Fruit fly (Drosophila melanogaster) whole organism, embryonic: ENCODE data around the gene SIDL.

Experiments used
- Abd-B ChIP-seq: fragments of 200-800 bp; sonication (Bioruptor generic); optimal IDR thresholded peaks from 2 replicates; lab custom pipeline; 2018; ENCODE audit warnings: missing biosample characterization, mild to moderate bottlenecking, missing genetic modification characterization, moderate library complexity
- Asciz ChIP-seq: fragments of 200-800 bp; sonication (Bioruptor generic); optimal IDR thresholded peaks from 2 replicates; lab custom pipeline; 2017; ENCODE audit warnings: missing biosample characterization, mild to moderate bottlenecking, missing genetic modification characterization, missing genetic modification reagents
- Awh ChIP-seq: fragments of 200-800 bp; sonication (Bioruptor generic); IDR thresholded peaks from 2 replicates; pipeline ENCODE4, ENCODE4 v1.3.6; 2022; ENCODE audit warnings: missing biosample characterization, missing genetic modification characterization
- B-H2 ChIP-seq: fragments of 200-800 bp; sonication (Bioruptor generic); optimal IDR thresholded peaks from 2 replicates; lab custom pipeline; 2018; ENCODE audit warnings: missing biosample characterization, mild to moderate bottlenecking, missing genetic modification characterization
- BtbVII ChIP-seq: fragments of 200-800 bp; sonication (Bioruptor generic); optimal IDR thresholded peaks from 3 replicates; lab custom pipeline; 2017; ENCODE audit warnings: missing biosample characterization, mild to moderate bottlenecking, missing genetic modification characterization
- CG10147 ChIP-seq: fragments of 200-800 bp; sonication (Bioruptor generic); optimal IDR thresholded peaks from 2 replicates; lab custom pipeline; 2019; ENCODE audit warnings: missing biosample characterization, mild to moderate bottlenecking, missing genetic modification characterization, moderate library complexity
- CG10565 ChIP-seq: fragments of 200-800 bp; sonication (Bioruptor generic); optimal IDR thresholded peaks from 3 replicates; lab custom pipeline; 2016; ENCODE audit warnings: missing biosample characterization, mild to moderate bottlenecking, missing genetic modification characterization
- CG11085 ChIP-seq: fragments of 200-800 bp; sonication (Bioruptor generic); IDR thresholded peaks from 2 replicates; pipeline ENCODE4 v1.3.6; 2022; ENCODE audit warnings: missing biosample characterization, missing genetic modification characterization
- CG11398 ChIP-seq: fragments of 200-800 bp; sonication (Bioruptor generic); optimal IDR thresholded peaks from 2 replicates; lab custom pipeline; 2016; ENCODE audit warnings: missing biosample characterization, missing genetic modification characterization
- CG11456 ChIP-seq: fragments of 200-800 bp; sonication (Bioruptor generic); IDR thresholded peaks from 3 replicates; pipeline ENCODE4 v1.3.6; 2022; ENCODE audit warnings: missing biosample characterization, missing genetic modification characterization
- CG12236 ChIP-seq: fragments of 200-800 bp; sonication (Bioruptor generic); optimal IDR thresholded peaks from 2 replicates; lab custom pipeline; 2016; ENCODE audit warnings: missing biosample characterization, missing genetic modification characterization
- CG1233 ChIP-seq: fragments of 200-800 bp; sonication (Bioruptor generic); optimal IDR thresholded peaks from 4 replicates; lab custom pipeline; 2018; ENCODE audit warnings: missing biosample characterization, mild to moderate bottlenecking, missing genetic modification characterization
- CG12391 ChIP-seq: fragments of 200-800 bp; sonication (Bioruptor generic); optimal IDR thresholded peaks from 3 replicates; lab custom pipeline; 2018; ENCODE audit warnings: missing biosample characterization, mild to moderate bottlenecking, missing genetic modification characterization, moderate library complexity
- CG15601 ChIP-seq: fragments of 200-800 bp; sonication (Bioruptor generic); optimal IDR thresholded peaks from 3 replicates; lab custom pipeline; 2019; ENCODE audit warnings: missing biosample characterization, mild to moderate bottlenecking, missing genetic modification characterization, moderate library complexity
- CG17186 ChIP-seq: fragments of 200-800 bp; sonication (Bioruptor generic); optimal IDR thresholded peaks from 3 replicates; lab custom pipeline; 2017; ENCODE audit warnings: missing biosample characterization, missing genetic modification reagents, missing genetic modification characterization
- CG2120 ChIP-seq: fragments of 200-800 bp; sonication (Bioruptor generic); optimal IDR thresholded peaks from 3 replicates; lab custom pipeline; 2016; ENCODE audit warnings: missing biosample characterization, missing genetic modification characterization
- CG31441 ChIP-seq: fragments of 200-800 bp; sonication (Bioruptor generic); IDR thresholded peaks from 2 replicates; pipeline ENCODE4 v1.3.6; 2022; ENCODE audit warnings: missing biosample characterization, missing genetic modification characterization
- CG32532 ChIP-seq: fragments of 200-800 bp; sonication (Bioruptor generic); IDR thresholded peaks from 2 replicates; pipeline ENCODE4 v1.3.6; 2022; ENCODE audit warnings: missing biosample characterization, missing genetic modification characterization
- CG32772 ChIP-seq: fragments of 200-800 bp; sonication (Bioruptor generic); IDR thresholded peaks from 2 replicates; pipeline ENCODE4 v1.3.6; 2022; ENCODE audit warnings: missing biosample characterization, missing genetic modification characterization
- CG3838 ChIP-seq: fragments of 200-800 bp; sonication (Bioruptor generic); optimal IDR thresholded peaks from 3 replicates; lab custom pipeline; 2016; ENCODE audit warnings: missing biosample characterization, missing genetic modification characterization
- CG3847 ChIP-seq: fragments of 200-800 bp; sonication (Bioruptor generic); IDR thresholded peaks from 2 replicates; pipeline ENCODE4 v1.3.6; 2022; ENCODE audit warnings: missing biosample characterization, missing genetic modification characterization
- CG4328 ChIP-seq: fragments of 200-800 bp; sonication (Bioruptor generic); optimal IDR thresholded peaks from 3 replicates; lab custom pipeline; 2017; ENCODE audit warnings: missing biosample characterization, missing genetic modification reagents, missing genetic modification characterization
- CG9876 ChIP-seq: fragments of 200-800 bp; sonication (Bioruptor generic); optimal IDR thresholded peaks from 2 replicates; lab custom pipeline; 2016; ENCODE audit warnings: missing biosample characterization, missing genetic modification characterization
- Dp ChIP-seq: fragments of 200-800 bp; sonication (Bioruptor generic); optimal IDR thresholded peaks from 2 replicates; lab custom pipeline; 2018; ENCODE audit warnings: missing biosample characterization, mild to moderate bottlenecking, missing genetic modification characterization, moderate library complexity
- Eip74EF ChIP-seq, 2 experiments: fragments of 200-800 bp in 1 of 2; fragments of >200 bp in 1 of 2; sonication (Bioruptor generic) in 1 of 2; optimal IDR thresholded peaks; 2 replicates each; lab custom pipeline; 2017 to 2019; ENCODE audit warnings: missing biosample characterization in 2 of 2, missing genetic modification characterization in 2 of 2, mild to moderate bottlenecking in 1 of 2, moderate library complexity in 1 of 2
- HLHmδ ChIP-seq: fragments of 200-800 bp; sonication (Bioruptor generic); optimal IDR thresholded peaks from 2 replicates; lab custom pipeline; 2018; ENCODE audit warnings: missing biosample characterization, mild to moderate bottlenecking, missing genetic modification characterization, moderate library complexity
- NC2β ChIP-seq: fragments of 200-800 bp; sonication (Bioruptor generic); optimal IDR thresholded peaks from 2 replicates; lab custom pipeline; 2016; ENCODE audit warnings: missing biosample characterization, missing genetic modification characterization
- NK7.1 ChIP-seq: fragments of 200-800 bp; sonication (Bioruptor generic); optimal IDR thresholded peaks from 3 replicates; lab custom pipeline; 2016; ENCODE audit warnings: missing biosample characterization, missing genetic modification characterization
- Opbp ChIP-seq: fragments of 200-800 bp; sonication (Bioruptor generic); IDR thresholded peaks from 3 replicates; pipeline ENCODE4 v1.3.6; 2022; ENCODE audit warnings: missing biosample characterization, missing genetic modification characterization; ENCODE audit not compliant: partially characterized antibody
- Scr ChIP-seq: fragments of 200-800 bp; sonication (Bioruptor generic); IDR thresholded peaks from 2 replicates; pipeline ENCODE4 v1.3.6; 2022; ENCODE audit warnings: missing biosample characterization, missing genetic modification characterization; ENCODE audit not compliant: partially characterized antibody
- abd-A ChIP-seq: fragments of 200-800 bp; sonication (Bioruptor generic); optimal IDR thresholded peaks from 3 replicates; lab custom pipeline; 2019; ENCODE audit warnings: missing biosample characterization, mild to moderate bottlenecking, missing genetic modification characterization, moderate library complexity
- ac ChIP-seq: fragments of 200-800 bp; sonication (Bioruptor generic); optimal IDR thresholded peaks from 3 replicates; lab custom pipeline; 2017; ENCODE audit warnings: missing biosample characterization, mild to moderate bottlenecking, missing genetic modification characterization
- ato ChIP-seq: fragments of 200-800 bp; sonication (Bioruptor generic); IDR thresholded peaks from 2 replicates; pipeline ENCODE4 v1.3.6; 2022; ENCODE audit warnings: missing biosample characterization, missing genetic modification characterization; ENCODE audit not compliant: partially characterized antibody
- dysf ChIP-seq: fragments of 200-800 bp; sonication (Bioruptor generic); IDR thresholded peaks from 3 replicates; pipeline ENCODE4 v1.3.6; 2022; ENCODE audit warnings: missing biosample characterization, missing genetic modification characterization
- fru ChIP-seq: fragments of >200 bp; optimal IDR thresholded peaks from 2 replicates; lab custom pipeline; 2017
- gfzf ChIP-seq: fragments of 200-800 bp; sonication (Bioruptor generic); optimal IDR thresholded peaks from 2 replicates; lab custom pipeline; 2016; ENCODE audit warnings: missing biosample characterization, mild to moderate bottlenecking, missing genetic modification characterization, moderate library complexity
- hbn ChIP-seq: fragments of 200-800 bp; sonication (Bioruptor generic); IDR thresholded peaks from 2 replicates; pipeline ENCODE4 v1.3.6; 2022; ENCODE audit warnings: missing biosample characterization, missing genetic modification characterization; ENCODE audit not compliant: partially characterized antibody
- insv ChIP-seq, 2 experiments: fragments of 200-800 bp; sonication (Bioruptor generic); optimal IDR thresholded peaks; 3 replicates each; lab custom pipeline; 2016 to 2018; ENCODE audit warnings: missing biosample characterization in 2 of 2, missing genetic modification characterization in 2 of 2
- knrl ChIP-seq: fragments of 200-800 bp; sonication (Bioruptor generic); IDR thresholded peaks from 3 replicates; pipeline ENCODE4 v1.3.6; 2022; ENCODE audit warnings: missing biosample characterization, missing genetic modification characterization; ENCODE audit not compliant: partially characterized antibody
- luna ChIP-seq: fragments of 200-800 bp; sonication (Bioruptor generic); optimal IDR thresholded peaks from 2 replicates; lab custom pipeline; 2016; ENCODE audit warnings: missing biosample characterization, missing genetic modification characterization
- maf-S ChIP-seq: fragments of 200-800 bp; sonication (Bioruptor generic); optimal IDR thresholded peaks from 2 replicates; lab custom pipeline; 2016; ENCODE audit warnings: missing biosample characterization, missing genetic modification characterization
- mld ChIP-seq: fragments of 200-800 bp; sonication (Bioruptor generic); IDR thresholded peaks from 3 replicates; pipeline ENCODE4 v1.3.6; 2022; ENCODE audit warnings: missing biosample characterization, missing genetic modification characterization; ENCODE audit not compliant: partially characterized antibody
- prd ChIP-seq, 3 experiments: fragments of >200 bp in 2 of 3; fragments of 200-800 bp in 1 of 3; sonication (Bioruptor generic) in 1 of 3; optimal IDR thresholded peaks in 2 of 3; IDR thresholded peaks in 1 of 3; 2 replicates in 2 of 3; 3 replicates in 1 of 3; pipeline versions ENCODE4 v1.3.6 to Lab custom; 2017 to 2022; ENCODE audit warnings: missing biosample characterization in 1 of 3, missing genetic modification characterization in 1 of 3
- slbo ChIP-seq: fragments of 200-800 bp; sonication (Bioruptor generic); IDR thresholded peaks from 2 replicates; pipeline ENCODE4 v1.3.6; 2022; ENCODE audit warnings: missing biosample characterization, missing genetic modification characterization
- ttk ChIP-seq: fragments of 200-800 bp; sonication (Bioruptor generic); IDR thresholded peaks from 2 replicates; pipeline ENCODE4 v2.1.2; 2022; ENCODE audit warnings: missing biosample characterization, missing genetic modification characterization
- unc-4 ChIP-seq: fragments of 200-800 bp; sonication (Bioruptor generic); IDR thresholded peaks from 2 replicates; pipeline ENCODE4 v1.3.6; 2022; ENCODE audit warnings: missing biosample characterization, missing genetic modification characterization; ENCODE audit not compliant: partially characterized antibody
- unpg ChIP-seq: fragments of 200-800 bp; sonication (Bioruptor generic); optimal IDR thresholded peaks from 3 replicates; lab custom pipeline; 2018; ENCODE audit warnings: missing biosample characterization, mild to moderate bottlenecking, missing genetic modification characterization, moderate library complexity

The SIDL gene

dm6 chr3R:15196134-15197034, 22.3 kb downstream of the SIDL start, which contains the start of the genes Kpc1 and CG42542 (continued):
- peak; percentile 83 for TF ChIP-seq Dp (GFP tag; lab: Kevin White, UChicago)
- TF ChIP-seq ttk (GFP tag; lab: Robert Waterston, UW), result peak; percentile 46; the same call in 1 of the 2 replicates
- peak; percentile 55 for TF ChIP-seq CG9876
- peak; percentile 93 for TF ChIP-seq knrl
- TF ChIP-seq CG10565, result no peak
- no peak for TF ChIP-seq prd (optimal IDR thresholded peaks at IDR 0.05; lab: Kevin White, UChicago)
- TF ChIP-seq prd (GFP tag; IDR thresholded peaks at IDR 0.05; lab: Robert Waterston, UW), result peak; percentile 75
- TF ChIP-seq ato, result peak; percentile 84
- TF ChIP-seq CG10147, result no peak
- TF ChIP-seq Asciz (GFP tag; lab: Kevin White, UChicago), result no peak
- TF ChIP-seq Opbp, result peak; percentile 82
- peak; percentile 92 for TF ChIP-seq unc-4 (GFP tag; lab: Robert Waterston, UW)
- TF ChIP-seq CG4328 (GFP tag; lab: Kevin White, UChicago), result peak; percentile 50
- peak; percentile 44; the same call in 1 of the 3 replicates for TF ChIP-seq dysf (GFP tag; lab: Robert Waterston, UW)
- TF ChIP-seq CG12391, result peak; percentile 85
- peak; percentile 63 for TF ChIP-seq maf-S
- TF ChIP-seq B-H2, result peak; percentile 79
- peak; percentile 63 for TF ChIP-seq HLHmδ (GFP tag; lab: Kevin White, UChicago)
- TF ChIP-seq CG32532 (GFP tag; lab: Robert Waterston, UW), result peak; percentile 74
- TF ChIP-seq fru (lab: Kevin White, UChicago), result no peak
- TF ChIP-seq CG3847 (GFP tag; lab: Robert Waterston, UW), result peak; percentile 79
- no peak for TF ChIP-seq unpg
- TF ChIP-seq CG2120 (GFP tag; lab: Kevin White, UChicago), result peak; percentile 91
- TF ChIP-seq CG32772, result peak; percentile 63
- peak; percentile 11 for TF ChIP-seq CG1233 (GFP tag; lab: Kevin White, UChicago)
- peak; percentile 95 for TF ChIP-seq Scr (GFP tag; lab: Robert Waterston, UW)
- peak; percentile 48 for TF ChIP-seq NK7.1 (GFP tag; lab: Kevin White, UChicago)
- TF ChIP-seq CG17186 (GFP tag; lab: Kevin White, UChicago), result peak; percentile 20
- TF ChIP-seq CG11398, result no peak
- no peak for TF ChIP-seq Eip74EF (GFP tag; optimal IDR thresholded peaks at IDR 0.05; lab: Kevin White, UChicago)
- TF ChIP-seq mld (GFP tag; lab: Robert Waterston, UW), result peak; percentile 59; the same call in 1 of the 3 replicates
- TF ChIP-seq CG11085 (GFP tag; lab: Robert Waterston, UW), result no peak; the same call in 1 of the 2 replicates
- peak in 1 of 2 experiments; percentile 29 for TF ChIP-seq insv (GFP tag; optimal IDR thresholded peaks at IDR 0.05; lab: Kevin White, UChicago)
- TF ChIP-seq CG15601 (tag; lab: Kevin White, UChicago), result peak; percentile 37
- TF ChIP-seq abd-A (tag; lab: Kevin White, UChicago), result no peak
- peak; percentile 4 for TF ChIP-seq CG3838 (GFP tag; lab: Kevin White, UChicago)
- no peak for TF ChIP-seq Abd-B
- TF ChIP-seq gfzf (GFP tag; lab: Kevin White, UChicago), result peak; percentile 23
- TF ChIP-seq CG31441, result peak; percentile 78
- TF ChIP-seq BtbVII, result peak; percentile 32
- TF ChIP-seq slbo (GFP tag; lab: Robert Waterston, UW), result peak; percentile 81
- peak; percentile 75; the same call in 2 of the 3 replicates for TF ChIP-seq CG11456 (GFP tag; lab: Robert Waterston, UW)
- TF ChIP-seq Awh, result no peak; the same call in 1 of the 2 replicates
- TF ChIP-seq ac (GFP tag; lab: Kevin White, UChicago), result no peak
- TF ChIP-seq hbn (GFP tag; lab: Robert Waterston, UW), result peak; percentile 89
- peak; percentile 33 for TF ChIP-seq CG12236 (GFP tag; lab: Kevin White, UChicago)
- TF ChIP-seq luna (GFP tag; lab: Kevin White, UChicago), result no peak
- TF ChIP-seq NC2β (GFP tag; lab: Kevin White, UChicago), result peak; percentile 41
